Fruit fly (Drosophila melanogaster) whole organism, adult: ENCODE measurements around the gene CG9184.

Experiments used
- CG5204 ChIP-seq: fragments of 200-800 bp; sonication (Bioruptor generic); optimal IDR thresholded peaks from 2 replicates; lab custom pipeline; 2016; ENCODE audit warnings: missing biosample characterization, missing genetic modification characterization
- Crg-1 ChIP-seq: fragments of 200-800 bp; sonication (Bioruptor generic); optimal IDR thresholded peaks from 2 replicates; lab custom pipeline; 2016; ENCODE audit warnings: missing biosample characterization, missing genetic modification characterization
- cic ChIP-seq: fragments of 200-800 bp; sonication (Bioruptor generic); optimal IDR thresholded peaks from 2 replicates; lab custom pipeline; 2017; ENCODE audit warnings: missing biosample characterization, mild to moderate bottlenecking, missing genetic modification characterization, moderate library complexity

DNA sequence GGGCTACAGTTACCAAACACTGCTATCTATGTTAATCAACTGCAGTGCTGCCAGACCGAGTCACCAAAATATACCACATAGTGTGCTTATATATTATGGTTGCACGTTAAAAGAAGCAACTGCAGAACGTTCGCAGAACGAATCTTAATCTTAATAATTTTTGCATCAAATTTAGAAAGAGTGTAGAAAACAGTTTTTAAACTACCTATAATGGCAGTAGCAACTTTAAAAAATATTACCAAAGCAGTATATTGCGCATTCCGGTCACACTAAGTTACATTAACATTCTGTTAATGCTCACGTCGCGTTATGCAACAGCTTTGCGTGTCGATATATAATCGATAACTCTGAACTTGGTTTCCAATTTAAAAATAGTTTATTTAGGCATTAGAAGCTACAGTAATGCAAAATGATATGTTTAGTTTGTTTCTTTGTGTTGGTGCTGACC lies 19.6 kb upstream of the CG9184 start, which contains the start of gene indra:
- TF ChIP-seq CG5204 (GFP tag; lab: Kevin White, UChicago) (no peak), cic (GFP tag; lab: Kevin White, UChicago) (no peak), Crg-1 (GFP tag; lab: Kevin White, UChicago) (peak; percentile 64)
